Fruit fly (Drosophila melanogaster): ENCODE measurements around the gene CG32576.

CG32576 gene

DNA sequence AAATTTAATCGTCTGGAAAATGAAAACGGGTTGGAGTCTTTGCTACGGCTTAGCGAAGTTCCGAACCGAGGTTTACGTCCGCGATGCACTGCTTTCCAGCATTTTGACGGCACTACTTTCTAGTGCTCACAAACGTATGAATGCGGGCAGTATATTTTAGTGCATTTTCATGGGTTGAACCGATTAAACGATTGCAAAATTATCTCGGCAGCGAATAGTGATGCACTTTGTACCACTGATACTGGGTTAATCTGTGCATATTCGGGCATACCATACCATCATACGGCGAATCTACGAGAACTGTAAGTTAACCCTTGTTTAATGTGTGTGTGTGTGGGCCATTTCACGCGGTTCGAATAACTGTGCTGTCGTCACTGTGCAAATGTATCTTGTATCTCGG, 17.5 kb downstream of the CG32576 start, which contains the start of gene Mfe2 (continued):
- 0 out of 3 replicates have a peak, but pooled peaks have one; percentile 28 for TF ChIP-seq HLH4C (GFP tag; IDR thresholded peaks at IDR 0.05; ENCODE audit: partially characterized antibody)
- no peak for TF ChIP-seq gcm2 (GFP tag; optimal IDR thresholded peaks at IDR 0.05)
- TF ChIP-seq tup (GFP tag; optimal IDR thresholded peaks at IDR 0.05) = no peak
- peak; percentile 77 for TF ChIP-seq B-H2 (GFP tag; optimal IDR thresholded peaks at IDR 0.05)
- no peak for TF ChIP-seq CG8388 (GFP tag; optimal IDR thresholded peaks at IDR 0.05)
- TF ChIP-seq Asciz (GFP tag; optimal IDR thresholded peaks at IDR 0.05) = no peak
- no peak for TF ChIP-seq CG7745 (tag; optimal IDR thresholded peaks at IDR 0.05)
- no peak for TF ChIP-seq ash1 (GFP tag; optimal IDR thresholded peaks at IDR 0.05)
- TF ChIP-seq chm (GFP tag; IDR thresholded peaks at IDR 0.05) = no peak
- TF ChIP-seq Dek (tag; optimal IDR thresholded peaks at IDR 0.05) = peak; percentile 20
- TF ChIP-seq CG31441 (GFP tag; IDR thresholded peaks at IDR 0.05) = no peak
- TF ChIP-seq pfk (GFP tag; optimal IDR thresholded peaks at IDR 0.05) = no peak
- TF ChIP-seq NK7.1 (GFP tag; optimal IDR thresholded peaks at IDR 0.05) = no peak
- no peak for TF ChIP-seq CG3838 (GFP tag; optimal IDR thresholded peaks at IDR 0.05)
- TF ChIP-seq stwl (tag; optimal IDR thresholded peaks at IDR 0.05) = peak; percentile 68
- TF ChIP-seq wdn (GFP tag; IDR thresholded peaks at IDR 0.05) = no peak
- peak; percentile 66 for TF ChIP-seq MBD-R2 (GFP tag; IDR thresholded peaks at IDR 0.05)
- peak; percentile 67 for TF ChIP-seq grn (GFP tag; optimal IDR thresholded peaks at IDR 0.05)
- TF ChIP-seq h (optimal IDR thresholded peaks at IDR 0.05) = no peak
- TF ChIP-seq CG8478 (optimal IDR thresholded peaks at IDR 0.05) = peak; percentile 80
- TF ChIP-seq dysf (GFP tag; IDR thresholded peaks at IDR 0.05) = no peak; the same call in 2 of the 3 replicates
- TF ChIP-seq CG17385 (GFP tag; optimal IDR thresholded peaks at IDR 0.05) = no peak
- peak; percentile 7 for TF ChIP-seq CG10147 (GFP tag; optimal IDR thresholded peaks at IDR 0.05)
- TF ChIP-seq lola (GFP tag; optimal IDR thresholded peaks at IDR 0.05) = no peak
- TF ChIP-seq gfzf (GFP tag; optimal IDR thresholded peaks at IDR 0.05) = peak; percentile 93
- peak; percentile 35 for TF ChIP-seq CG15601 (tag; optimal IDR thresholded peaks at IDR 0.05)
- no peak for TF ChIP-seq Aef1 (GFP tag; IDR thresholded peaks at IDR 0.05)
- peak; percentile 33 for TF ChIP-seq CG4424 (GFP tag; optimal IDR thresholded peaks at IDR 0.05)
- peak; percentile 81 for TF ChIP-seq CG2120 (GFP tag; optimal IDR thresholded peaks at IDR 0.05)
- TF ChIP-seq CG14710 (tag; optimal IDR thresholded peaks at IDR 0.05) = peak; percentile 72
- no peak for TF ChIP-seq CG4360 (GFP tag; IDR thresholded peaks at IDR 0.05)
- 0 out of 3 replicates have a peak, but pooled peaks have one; percentile 30 for TF ChIP-seq CG16813 (GFP tag; IDR thresholded peaks at IDR 0.05; ENCODE audit: partially characterized antibody)
- TF ChIP-seq Mes4 (GFP tag; optimal IDR thresholded peaks at IDR 0.05) = peak; percentile 39
- no peak for TF ChIP-seq PHDP (tag; optimal IDR thresholded peaks at IDR 0.05)
- no peak; the same call in 1 of the 2 replicates for TF ChIP-seq wor (GFP tag; IDR thresholded peaks at IDR 0.05)
- peak; percentile 7 for TF ChIP-seq Elba2 (GFP tag; optimal IDR thresholded peaks at IDR 0.05)
- peak; percentile 70 for TF ChIP-seq CG17829 (tag; optimal IDR thresholded peaks at IDR 0.05)
- TF ChIP-seq Ets97D (GFP tag; optimal IDR thresholded peaks at IDR 0.05) = peak; percentile 88
- TF ChIP-seq Oli (tag; optimal IDR thresholded peaks at IDR 0.05) = no peak
- no peak for TF ChIP-seq fd102C (GFP tag; optimal IDR thresholded peaks at IDR 0.05)
- no peak for TF ChIP-seq Doc3 (GFP tag; IDR thresholded peaks at IDR 0.05; ENCODE audit: partially characterized antibody)
- no peak; the same call in 1 of the 2 replicates for TF ChIP-seq CG10959 (GFP tag; IDR thresholded peaks at IDR 0.05)
- TF ChIP-seq Hr39 (optimal IDR thresholded peaks at IDR 0.05) = no peak
- no peak for TF ChIP-seq TFAM (GFP tag; optimal IDR thresholded peaks at IDR 0.05)
- TF ChIP-seq CG9727 (GFP tag; optimal IDR thresholded peaks at IDR 0.05) = no peak
- TF ChIP-seq CG18011 (GFP tag; optimal IDR thresholded peaks at IDR 0.05) = no peak
- TF ChIP-seq schlank (tag; optimal IDR thresholded peaks at IDR 0.05) = no peak
- no peak for TF ChIP-seq CG34224 (GFP tag; IDR thresholded peaks at IDR 0.05; ENCODE audit: partially characterized antibody)
- peak; percentile 9 for TF ChIP-seq luna (GFP tag; optimal IDR thresholded peaks at IDR 0.05)
- TF ChIP-seq sima (GFP tag; optimal IDR thresholded peaks at IDR 0.05) = no peak
- peak; percentile 30; the same call in 1 of the 4 replicates for TF ChIP-seq Gug (GFP tag; IDR thresholded peaks at IDR 0.05)
- TF ChIP-seq usp (GFP tag; optimal IDR thresholded peaks at IDR 0.05) = no peak
